Worm (Caenorhabditis elegans): Measurements from ENCODE around the gene F26H11.8.

DNA sequence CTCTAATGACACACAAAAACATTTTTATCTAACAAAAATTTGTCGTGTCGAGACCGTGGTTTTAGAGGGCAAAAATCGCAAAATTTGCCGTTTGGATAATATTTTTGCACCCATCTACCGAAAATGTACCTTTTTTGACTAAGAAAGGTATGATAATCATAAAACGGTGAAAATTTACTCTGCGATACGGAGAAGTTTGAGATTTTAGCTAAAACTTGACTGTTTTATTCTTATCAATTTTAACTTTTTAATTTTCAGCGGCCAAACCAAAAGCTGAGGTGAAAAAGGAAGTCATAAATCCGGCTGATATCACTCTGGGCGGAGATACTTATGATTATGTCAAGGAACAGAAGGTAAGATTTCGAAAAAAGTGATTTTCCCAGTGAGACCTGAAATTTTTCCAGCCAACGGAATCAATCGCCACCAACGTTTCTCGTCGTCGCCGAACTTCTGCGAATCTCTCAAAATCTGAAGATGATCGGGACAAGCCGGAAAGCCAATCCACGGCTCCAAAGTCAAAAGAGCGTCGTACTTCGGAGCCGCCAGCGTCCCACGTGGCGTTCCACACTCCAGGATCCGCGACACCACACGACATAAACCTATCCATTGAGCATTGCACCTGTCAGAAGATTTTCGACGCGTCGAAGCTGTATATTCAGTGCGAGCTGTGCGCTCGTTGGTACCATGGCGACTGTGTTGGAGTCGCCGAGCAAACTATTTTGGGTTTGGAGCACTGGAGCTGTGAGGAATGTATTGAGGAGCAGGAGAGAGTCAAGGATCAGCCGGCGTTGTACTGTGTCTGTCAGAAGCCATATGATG is 18.0 kb downstream of the F26H11.8 start:
- TF ChIP-seq him-1 (tag; optimal IDR thresholded peaks at IDR 0.05) (no peak), W03F9.2 (tag; optimal IDR thresholded peaks at IDR 0.05) (no peak)
